Worm (Caenorhabditis elegans) whole organism, young adult: ENCODE measurements around the gene scd-1.

Experiments used
- B0019.2 ChIP-seq: fragments of 200-800 bp; sonication (Bioruptor generic); conservative IDR thresholded peaks from 2 replicates; pipeline ENCODE4 v1.3.6; 2022; ENCODE audit warnings: missing genetic modification reagents, missing genetic modification characterization, missing compliant biosample characterization
- C06A6.2 ChIP-seq: fragments of 200-800 bp; sonication (Bioruptor generic); conservative IDR thresholded peaks from 2 replicates; pipeline ENCODE4 v1.3.6; 2022; ENCODE audit warnings: missing genetic modification characterization, missing compliant biosample characterization
- C17E4.6 ChIP-seq: fragments of 200-800 bp; sonication (Bioruptor generic); IDR thresholded peaks from 2 replicates; pipeline ENCODE4 v1.3.6; 2022; ENCODE audit warnings: missing genetic modification reagents, missing genetic modification characterization, missing compliant biosample characterization
- F10E7.11 ChIP-seq: sonication (generic microtip); optimal IDR thresholded peaks from 2 replicates; lab custom pipeline; 2017; ENCODE audit warnings: mild to moderate bottlenecking, missing genetic modification characterization, moderate library complexity, missing compliant biosample characterization
- F22D6.2 ChIP-seq: sonication (generic microtip); optimal IDR thresholded peaks from 2 replicates; lab custom pipeline; 2016; ENCODE audit warnings: mild to moderate bottlenecking, missing genetic modification characterization, missing compliant biosample characterization
- F23B12.7 ChIP-seq: sonication (generic microtip); optimal IDR thresholded peaks from 2 replicates; lab custom pipeline; 2017; ENCODE audit warnings: missing genetic modification characterization, mild to moderate bottlenecking, missing compliant biosample characterization, antibody characterized with exemption, moderate library complexity; ENCODE audit not compliant: insufficient read depth
- F57A8.1 ChIP-seq: fragments of 200-800 bp; sonication (Bioruptor generic); optimal IDR thresholded peaks from 2 replicates; lab custom pipeline; 2018; ENCODE audit warnings: mild to moderate bottlenecking, missing genetic modification characterization, moderate library complexity, missing compliant biosample characterization
- K11D2.4 ChIP-seq: fragments of 200-800 bp; sonication (Bioruptor generic); IDR thresholded peaks from 2 replicates; pipeline ENCODE4 v1.3.6; 2022; ENCODE audit warnings: missing genetic modification reagents, missing genetic modification characterization, missing compliant biosample characterization
- T26A5.8 ChIP-seq: sonication (generic microtip); optimal IDR thresholded peaks from 2 replicates; lab custom pipeline; 2016; ENCODE audit warnings: missing genetic modification characterization, missing compliant biosample characterization
- Y53G8AR.9 ChIP-seq: fragments of 200-800 bp; sonication (Bioruptor generic); conservative IDR thresholded peaks from 2 replicates; pipeline ENCODE4 v1.3.6; 2022; ENCODE audit warnings: missing genetic modification reagents, missing genetic modification characterization, missing compliant biosample characterization
- Y67H2A.10 ChIP-seq: fragments of 200-800 bp; sonication (Bioruptor generic); conservative IDR thresholded peaks from 2 replicates; pipeline ENCODE4 v1.3.6; 2022; ENCODE audit warnings: missing genetic modification reagents, missing genetic modification characterization, missing compliant biosample characterization
- atf-7 ChIP-seq: sonication (generic microtip); optimal IDR thresholded peaks from 2 replicates; lab custom pipeline; 2017; ENCODE audit warnings: mild to moderate bottlenecking, missing genetic modification characterization, missing compliant biosample characterization
- athp-1 ChIP-seq: sonication (generic microtip); optimal IDR thresholded peaks from 2 replicates; lab custom pipeline; 2017; ENCODE audit warnings: mild to moderate bottlenecking, missing genetic modification characterization, missing compliant biosample characterization
- attf-5 ChIP-seq: fragments of 200-800 bp; sonication (Bioruptor generic); optimal IDR thresholded peaks from 2 replicates; lab custom pipeline; 2018; ENCODE audit warnings: mild to moderate bottlenecking, missing genetic modification characterization, missing compliant biosample characterization
- attf-6 ChIP-seq: fragments of 200-800 bp; sonication (Bioruptor generic); IDR thresholded peaks from 2 replicates; pipeline ENCODE4 v1.3.6; 2022; ENCODE audit warnings: missing genetic modification reagents, missing genetic modification characterization, missing compliant biosample characterization
- bed-2 ChIP-seq: fragments of 200-800 bp; sonication (Bioruptor generic); IDR thresholded peaks from 2 replicates; pipeline ENCODE4 v1.3.6; 2022; ENCODE audit warnings: missing genetic modification reagents, missing genetic modification characterization, missing compliant biosample characterization
- cebp-1 ChIP-seq, 2 experiments: fragments of 200-800 bp in 1 of 2; sonication (Bioruptor generic) in 1 of 2; sonication (generic microtip) in 1 of 2; IDR thresholded peaks in 1 of 2; optimal IDR thresholded peaks in 1 of 2; 2 replicates each; pipeline versions ENCODE4 v1.3.6 to Lab custom; 2017 to 2022; ENCODE audit warnings: missing compliant biosample characterization in 2 of 2, missing genetic modification characterization in 2 of 2, mild to moderate bottlenecking in 1 of 2, missing genetic modification reagents in 1 of 2, moderate library complexity in 1 of 2
- ceh-79 ChIP-seq: sonication (generic microtip); optimal IDR thresholded peaks from 2 replicates; lab custom pipeline; 2017; ENCODE audit warnings: mild to moderate bottlenecking, missing genetic modification characterization, missing compliant biosample characterization
- chd-7 ChIP-seq: sonication (generic microtip); optimal IDR thresholded peaks from 2 replicates; lab custom pipeline; 2016; ENCODE audit warnings: mild to moderate bottlenecking, missing genetic modification characterization, moderate library complexity, missing compliant biosample characterization
- die-1 ChIP-seq: sonication (generic microtip); optimal IDR thresholded peaks from 2 replicates; lab custom pipeline; 2016; ENCODE audit warnings: missing genotype, mild to moderate bottlenecking, missing genetic modification characterization, missing compliant biosample characterization
- dox-1 ChIP-seq: fragments of 200-800 bp; sonication (Bioruptor generic); IDR thresholded peaks from 2 replicates; pipeline ENCODE4 v1.3.6; 2022; ENCODE audit warnings: missing genetic modification reagents, missing genetic modification characterization, missing compliant biosample characterization
- egl-18 ChIP-seq: fragments of 200-800 bp; sonication (Bioruptor generic); IDR thresholded peaks from 2 replicates; pipeline ENCODE4 v1.3.6; 2022; ENCODE audit warnings: missing genetic modification reagents, missing genetic modification characterization, missing compliant biosample characterization
- egl-44 ChIP-seq: fragments of 200-800 bp; sonication (Bioruptor generic); IDR thresholded peaks from 2 replicates; pipeline ENCODE4 v1.3.6; 2022; ENCODE audit warnings: missing genetic modification reagents, missing genetic modification characterization, missing compliant biosample characterization
- fkh-3 ChIP-seq: sonication (generic microtip); optimal IDR thresholded peaks from 2 replicates; lab custom pipeline; 2016; ENCODE audit warnings: mild to moderate bottlenecking, missing genetic modification characterization, missing compliant biosample characterization
- let-607 ChIP-seq, 2 experiments: fragments of 200-800 bp in 1 of 2; sonication (Bioruptor generic) in 1 of 2; sonication (generic microtip) in 1 of 2; optimal IDR thresholded peaks; 2 replicates each; lab custom pipeline; 2016 to 2018; ENCODE audit warnings: mild to moderate bottlenecking in 2 of 2, missing compliant biosample characterization in 2 of 2, missing genetic modification characterization in 2 of 2, moderate library complexity in 2 of 2, missing genotype in 1 of 2
- lin-26 ChIP-seq: fragments of 200-800 bp; sonication (Bioruptor generic); IDR thresholded peaks from 2 replicates; pipeline ENCODE4 v1.3.6; 2022; ENCODE audit warnings: missing genetic modification reagents, missing genetic modification characterization, missing compliant biosample characterization
- lin-40 ChIP-seq: sonication (generic microtip); optimal IDR thresholded peaks from 2 replicates; lab custom pipeline; 2016; ENCODE audit warnings: missing genetic modification characterization, mild to moderate bottlenecking, missing compliant biosample characterization, missing genotype, missing genetic modification reagents
- nfya-2 ChIP-seq: fragments of 200-800 bp; sonication (Bioruptor generic); IDR thresholded peaks from 2 replicates; pipeline ENCODE4 v1.3.6; 2022; ENCODE audit warnings: missing genetic modification reagents, missing genetic modification characterization, missing compliant biosample characterization
- nhr-120 ChIP-seq: fragments of 200-800 bp; sonication (Bioruptor generic); IDR thresholded peaks from 2 replicates; pipeline ENCODE4 v1.3.6; 2022; ENCODE audit warnings: missing genetic modification characterization, missing compliant biosample characterization
- nhr-80 ChIP-seq: sonication (generic microtip); optimal IDR thresholded peaks from 2 replicates; lab custom pipeline; 2016; ENCODE audit warnings: missing genetic modification characterization, missing compliant biosample characterization
- sdz-38 ChIP-seq: sonication (generic microtip); optimal IDR thresholded peaks from 2 replicates; lab custom pipeline; 2016; ENCODE audit warnings: missing genotype, missing genetic modification characterization, missing compliant biosample characterization
- somi-1 ChIP-seq: fragments of 200-800 bp; sonication (Bioruptor generic); optimal IDR thresholded peaks from 2 replicates; lab custom pipeline; 2018; ENCODE audit warnings: mild to moderate bottlenecking, missing genetic modification characterization, missing compliant biosample characterization
- sptf-2 ChIP-seq: fragments of 200-800 bp; sonication (Bioruptor generic); optimal IDR thresholded peaks from 2 replicates; lab custom pipeline; 2018; ENCODE audit warnings: mild to moderate bottlenecking, missing genetic modification characterization, missing compliant biosample characterization
- xnd-1 ChIP-seq: sonication (generic microtip); optimal IDR thresholded peaks from 2 replicates; lab custom pipeline; 2016; ENCODE audit warnings: missing genotype, missing genetic modification reagents, missing genetic modification characterization, missing compliant biosample characterization
- zim-3 ChIP-seq: sonication (generic microtip); optimal IDR thresholded peaks from 2 replicates; lab custom pipeline; 2017; ENCODE audit warnings: mild to moderate bottlenecking, missing genetic modification characterization, moderate library complexity, missing compliant biosample characterization
- ztf-25 ChIP-seq: fragments of 200-800 bp; sonication (Bioruptor generic); IDR thresholded peaks from 2 replicates; pipeline ENCODE4 v1.3.6; 2022; ENCODE audit warnings: missing genetic modification reagents, missing genetic modification characterization, missing compliant biosample characterization
- ztf-26 ChIP-seq: sonication (generic microtip); optimal IDR thresholded peaks from 2 replicates; lab custom pipeline; 2017; ENCODE audit warnings: missing genetic modification characterization, missing compliant biosample characterization
- ztf-6 ChIP-seq: fragments of 200-800 bp; sonication (Bioruptor generic); IDR thresholded peaks from 2 replicates; pipeline ENCODE4 v1.3.6; 2022; ENCODE audit warnings: missing genetic modification reagents, missing genetic modification characterization, missing compliant biosample characterization

The scd-1 gene

ce11 chrX:12532405-12532804, 6.8 kb upstream of the scd-1 start:
- TF ChIP-seq B0019.2 (GFP tag; lab: Robert Waterston, UW): no peak
- no peak for TF ChIP-seq Y67H2A.10 (GFP tag; lab: Robert Waterston, UW)
- no peak for TF ChIP-seq let-607 (tag; optimal IDR thresholded peaks at IDR 0.05; lab: Kevin White, UChicago)
- no peak for TF ChIP-seq sptf-2 (GFP tag; lab: Kevin White, UChicago)
- TF ChIP-seq ztf-25 (GFP tag; lab: Robert Waterston, UW): no peak
- no peak for TF ChIP-seq ceh-79 (tag; lab: Kevin White, UChicago)
- no peak for TF ChIP-seq fkh-3

- no peak for TF ChIP-seq nhr-120 (GFP tag; lab: Robert Waterston, UW)
- TF ChIP-seq ztf-6: no peak
Observed at ce11 chrX:12524514-12524913, 1.1 kb downstream of the scd-1 start.

- TF ChIP-seq T26A5.8 (no peak), lin-40 (tag; lab: Kevin White, UChicago) (peak; percentile 85), atf-7 (tag; lab: Kevin White, UChicago) (no peak), F10E7.11 (tag; lab: Kevin White, UChicago) (no peak), nhr-80 (peak; percentile 50), attf-5 (GFP tag; lab: Kevin White, UChicago) (peak; percentile 21), die-1 (tag; lab: Kevin White, UChicago) (peak; percentile 18), egl-18 (GFP tag; lab: Robert Waterston, UW) (no peak), xnd-1 (tag; lab: Kevin White, UChicago) (no peak), attf-6 (GFP tag; lab: Robert Waterston, UW) (no peak), B0019.2 (GFP tag; lab: Robert Waterston, UW) (no peak), somi-1 (GFP tag; lab: Kevin White, UChicago) (peak; percentile 78), F57A8.1 (GFP tag; lab: Kevin White, UChicago) (no peak), F23B12.7 (peak; percentile 7), lin-26 (peak; percentile 39; the same call in 1 of the 2 replicates), K11D2.4 (no peak), ztf-26 (peak; percentile 87), cebp-1 (GFP tag; IDR thresholded peaks at IDR 0.05; lab: Robert Waterston, UW) (no peak), cebp-1 (tag; optimal IDR thresholded peaks at IDR 0.05; lab: Kevin White, UChicago) (peak; percentile 43), C06A6.2 (GFP tag; lab: Robert Waterston, UW) (peak; percentile 56), egl-44 (GFP tag; lab: Robert Waterston, UW) (no peak), C17E4.6 (no peak), sdz-38 (tag; lab: Kevin White, UChicago) (no peak), Y53G8AR.9 (no peak), dox-1 (GFP tag; lab: Robert Waterston, UW) (no peak), F22D6.2 (tag; lab: Kevin White, UChicago) (peak; percentile 77), bed-2 (no peak), athp-1 (tag; lab: Kevin White, UChicago) (no peak), nfya-2 (no peak), chd-7 (tag; lab: Kevin White, UChicago) (peak; percentile 46), zim-3 (tag; lab: Kevin White, UChicago) (no peak)
Observed at ce11 chrX:12523071-12523483, 2.5 kb downstream of the scd-1 start.
